Fruit fly (Drosophila melanogaster): ENCODE results near the gene CG1737.
A peak's percentile ranks its signal among the peaks of the same experiment; 100 is the strongest.

CG1737 gene

dm6 chrX:11351351-11351750 lies 943 bp downstream of the CG1737 start (continued):
- TF ChIP-seq CG10366 (GFP tag; IDR thresholded peaks at IDR 0.05), result peak; percentile 96
- peak; percentile 87 for TF ChIP-seq CG7556 (GFP tag; optimal IDR thresholded peaks at IDR 0.05)
- TF ChIP-seq PHDP (tag; optimal IDR thresholded peaks at IDR 0.05), result peak; percentile 91
- TF ChIP-seq Dbx (GFP tag; IDR thresholded peaks at IDR 0.05), result peak; percentile 92
- TF ChIP-seq tap (tag; optimal IDR thresholded peaks at IDR 0.05), result peak; percentile 90
- TF ChIP-seq Chrac-16 (GFP tag; optimal IDR thresholded peaks at IDR 0.05), result peak; percentile 93
- peak; percentile 95 for TF ChIP-seq CG32772 (GFP tag; IDR thresholded peaks at IDR 0.05)
- TF ChIP-seq Jarid2 (GFP tag; optimal IDR thresholded peaks at IDR 0.05), result no peak
- TF ChIP-seq tup (GFP tag; optimal IDR thresholded peaks at IDR 0.05), result peak; percentile 78
- TF ChIP-seq sr (GFP tag; IDR thresholded peaks at IDR 0.05), result peak; percentile 87
- peak; percentile 52 for TF ChIP-seq TFAM (GFP tag; optimal IDR thresholded peaks at IDR 0.05)
- peak; percentile 87 for TF ChIP-seq dati (GFP tag; IDR thresholded peaks at IDR 0.05)
- peak; percentile 92 for TF ChIP-seq CG3726 (GFP tag; IDR thresholded peaks at IDR 0.05)
- TF ChIP-seq BtbVII (GFP tag; optimal IDR thresholded peaks at IDR 0.05), result peak; percentile 87
- peak in 1 of 3 experiments; percentile 77 for TF ChIP-seq lola (GFP tag; optimal IDR thresholded peaks at IDR 0.05)
- peak; percentile 96 for TF ChIP-seq Ada2b (GFP tag; IDR thresholded peaks at IDR 0.05)
- TF ChIP-seq chm (GFP tag; IDR thresholded peaks at IDR 0.05), result peak; percentile 97
- TF ChIP-seq Dad (GFP tag; optimal IDR thresholded peaks at IDR 0.05), result peak; percentile 92
- TF ChIP-seq gfzf (GFP tag; optimal IDR thresholded peaks at IDR 0.05), result no peak
- peak; percentile 88 for TF ChIP-seq CG1529 (GFP tag; optimal IDR thresholded peaks at IDR 0.05)
- peak; percentile 74 for TF ChIP-seq slou (GFP tag; optimal IDR thresholded peaks at IDR 0.05)
- peak; percentile 67 for TF ChIP-seq GATAe (GFP tag; conservative IDR thresholded peaks at IDR 0.05)
- TF ChIP-seq usp (GFP tag; optimal IDR thresholded peaks at IDR 0.05), result no peak
- TF ChIP-seq pros (GFP tag; optimal IDR thresholded peaks at IDR 0.05), result peak; percentile 10
- peak; percentile 89 for TF ChIP-seq caup (GFP tag; optimal IDR thresholded peaks at IDR 0.05; ENCODE audit: severe bottlenecking)
- peak; percentile 87 for TF ChIP-seq CG9215 (GFP tag; IDR thresholded peaks at IDR 0.05)
- TF ChIP-seq danr (GFP tag; IDR thresholded peaks at IDR 0.05), result peak; percentile 92
- peak; percentile 87 for TF ChIP-seq gt (GFP tag; IDR thresholded peaks at IDR 0.05)
- no peak for TF ChIP-seq zen2 (GFP tag; IDR thresholded peaks at IDR 0.05; ENCODE audit: partially characterized antibody)
- peak; percentile 93 for TF ChIP-seq CG9609 (GFP tag; optimal IDR thresholded peaks at IDR 0.05)
- peak; percentile 89 for TF ChIP-seq croc (GFP tag; conservative IDR thresholded peaks at IDR 0.05)
- TF ChIP-seq bsh (GFP tag; optimal IDR thresholded peaks at IDR 0.05), result peak; percentile 83 to 94
- peak; percentile 95 for TF ChIP-seq CG14014 (GFP tag; IDR thresholded peaks at IDR 0.05)
- peak; percentile 82 for TF ChIP-seq CG15601 (tag; optimal IDR thresholded peaks at IDR 0.05)
- peak; percentile 89 for TF ChIP-seq wek (GFP tag; optimal IDR thresholded peaks at IDR 0.05)
- TF ChIP-seq CG12299 (tag; optimal IDR thresholded peaks at IDR 0.05), result peak; percentile 88
- peak; percentile 88 for TF ChIP-seq CG8089 (GFP tag; optimal IDR thresholded peaks at IDR 0.05)
- peak; percentile 88 for TF ChIP-seq CG18619 (GFP tag; optimal IDR thresholded peaks at IDR 0.05)
- TF ChIP-seq jing (GFP tag; optimal IDR thresholded peaks at IDR 0.05), result peak; percentile 91
- peak; percentile 86 for TF ChIP-seq gro (GFP tag; optimal IDR thresholded peaks at IDR 0.05)
- TF ChIP-seq Xbp1 (GFP tag; optimal IDR thresholded peaks at IDR 0.05), result peak; percentile 95
- TF ChIP-seq run (tag; optimal IDR thresholded peaks at IDR 0.05), result peak; percentile 69
- TF ChIP-seq CG6765 (GFP tag; optimal IDR thresholded peaks at IDR 0.05), result peak; percentile 78
- TF ChIP-seq CG10209 (GFP tag; optimal IDR thresholded peaks at IDR 0.05), result peak; percentile 89
- peak; percentile 79 for TF ChIP-seq Lhr (GFP tag; optimal IDR thresholded peaks at IDR 0.05)
- TF ChIP-seq lab (GFP tag; optimal IDR thresholded peaks at IDR 0.05), result peak; percentile 96
- peak; percentile 92 for TF ChIP-seq ERR (GFP tag; optimal IDR thresholded peaks at IDR 0.05)
- peak; percentile 97 for TF ChIP-seq sisA (GFP tag; IDR thresholded peaks at IDR 0.05)
- peak; percentile 93 for TF ChIP-seq so (GFP tag; IDR thresholded peaks at IDR 0.05)
- peak; percentile 77 for TF ChIP-seq Doc2 (GFP tag; IDR thresholded peaks at IDR 0.05)
- TF ChIP-seq pho (GFP tag; optimal IDR thresholded peaks at IDR 0.05), result peak; percentile 90
